Worm (Caenorhabditis elegans): ENCODE data around the gene glb-30.

DNA sequence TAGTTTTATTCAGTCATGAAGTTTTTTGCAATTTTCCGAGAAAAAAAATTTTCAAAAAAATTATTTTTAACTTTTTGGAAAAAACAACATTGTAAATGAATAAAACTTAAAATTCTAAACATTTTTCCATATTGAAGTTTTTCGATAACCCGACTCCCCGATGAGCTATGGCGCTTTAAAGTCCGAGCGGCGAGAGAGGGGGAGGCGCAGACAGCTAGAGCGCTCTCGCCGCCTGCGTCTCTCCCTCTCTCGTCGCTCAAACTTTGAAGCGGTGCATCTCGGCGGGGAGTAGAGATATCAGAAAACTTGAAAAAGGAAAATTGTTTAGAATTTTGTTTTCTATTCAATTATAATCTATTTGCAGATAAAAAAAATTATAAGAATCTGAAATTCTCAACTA, 30.1 kb downstream of the glb-30 start:
- no peak for TF ChIP-seq ceh-82 (tag; optimal IDR thresholded peaks at IDR 0.05)
- no peak for TF ChIP-seq nhr-77 (tag; optimal IDR thresholded peaks at IDR 0.05)
- no peak for TF ChIP-seq fos-1 (tag; optimal IDR thresholded peaks at IDR 0.05)
- no peak for TF ChIP-seq nhr-237 (tag; optimal IDR thresholded peaks at IDR 0.05)
- no peak for TF ChIP-seq nhr-11 (tag; optimal IDR thresholded peaks at IDR 0.05)
- no peak for TF ChIP-seq nhr-28 (tag; optimal IDR thresholded peaks at IDR 0.05)
- TF ChIP-seq lin-39 (tag; optimal IDR thresholded peaks at IDR 0.05), result no peak
- TF ChIP-seq nhr-12 (tag; optimal IDR thresholded peaks at IDR 0.05), result no peak

Measured in whole organism, L3 larva.